Worm (Caenorhabditis elegans) whole organism, mixed stage, embryonic: ENCODE results near the gene ZK105.11.

Source experiments
- elt-3 ChIP-seq: fragments of 150-350 bp; optimal IDR thresholded peaks from 2 replicates; lab custom pipeline; 2014; ENCODE audit warnings: missing biosample characterization, missing genetic modification characterization
- snpc-4 ChIP-seq: fragments of 150-350 bp; optimal IDR thresholded peaks from 2 replicates; lab custom pipeline; 2014; ENCODE audit warnings: missing biosample characterization, missing genetic modification characterization

- TF ChIP-seq elt-3 (tag; lab: Kevin White, UChicago): no peak
- no peak for TF ChIP-seq snpc-4 (tag; lab: Kevin White, UChicago)
These were observed 5.3 kb upstream of the ZK105.11 start, which contains the start of gene ZK105.1 for ce11 chrV:7713691-7714090.
